Worm (Caenorhabditis elegans) whole organism, late embryonic: ENCODE data around the gene rpn-6.2.

ENCODE experiments used
- C08G9.2 ChIP-seq: sonication (generic microtip); optimal IDR thresholded peaks from 2 replicates; lab custom pipeline; 2016; ENCODE audit warnings: mild to moderate bottlenecking, missing genetic modification characterization, moderate library complexity, missing compliant biosample characterization
- C38D4.7 ChIP-seq: fragments of 200-800 bp; sonication (Bioruptor generic); optimal IDR thresholded peaks from 2 replicates; lab custom pipeline; 2018; ENCODE audit warnings: mild to moderate bottlenecking, missing genetic modification characterization, moderate library complexity, missing compliant biosample characterization
- ama-1 ChIP-seq: fragments of 150-350 bp; optimal IDR thresholded peaks from 2 replicates; lab custom pipeline; 2014
- ceh-19 ChIP-seq: fragments of 200-800 bp; sonication (Bioruptor generic); optimal IDR thresholded peaks from 2 replicates; lab custom pipeline; 2018; ENCODE audit warnings: mild to moderate bottlenecking, missing genetic modification characterization, missing compliant biosample characterization
- hlh-8 ChIP-seq: sonication (generic microtip); optimal IDR thresholded peaks from 2 replicates; lab custom pipeline; 2016; ENCODE audit warnings: missing genotype, missing genetic modification characterization, missing compliant biosample characterization
- pha-4 ChIP-seq: fragments of 150-350 bp; optimal IDR thresholded peaks from 2 replicates; lab custom pipeline; 2018; ENCODE audit warnings: missing biosample characterization, missing genetic modification reagents, missing genetic modification characterization
- ztf-16 ChIP-seq: sonication (generic microtip); optimal IDR thresholded peaks from 2 replicates; lab custom pipeline; 2017; ENCODE audit warnings: missing genetic modification characterization, missing compliant biosample characterization

DNA sequence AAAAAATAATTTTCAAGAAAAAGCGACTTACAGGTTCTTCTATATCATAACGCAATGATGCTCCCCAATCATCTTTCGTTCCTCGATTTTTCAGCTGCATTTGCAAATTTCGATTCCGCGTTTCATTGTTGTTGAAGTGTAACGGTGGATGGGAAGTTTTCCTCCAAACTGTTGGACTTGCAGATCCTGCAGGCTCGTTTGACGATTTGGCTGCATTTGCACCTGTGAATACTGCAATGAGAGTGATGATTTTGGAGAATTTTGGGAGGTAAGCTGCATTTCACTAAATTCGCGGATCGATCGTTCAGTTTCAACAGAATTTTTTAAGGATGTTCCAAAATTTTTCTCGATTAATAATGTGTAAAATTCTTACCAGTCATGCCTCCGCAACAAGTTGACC lies 20.9 kb downstream of the rpn-6.2 start:
- TF ChIP-seq C08G9.2 (tag; lab: Kevin White, UChicago) (no peak), ztf-16 (tag; lab: Kevin White, UChicago) (no peak), hlh-8 (tag; lab: Kevin White, UChicago) (no peak), ceh-19 (no peak), ama-1 (lab: Kevin White, UChicago) (no peak), pha-4 (tag; lab: Kevin White, UChicago) (no peak), C38D4.7 (GFP tag; lab: Kevin White, UChicago) (no peak)
